Worm (Caenorhabditis elegans): ENCODE results near the gene ddx-23.
A peak's percentile ranks its signal among the peaks of the same experiment; 100 is the strongest.

Gene ddx-23

DNA sequence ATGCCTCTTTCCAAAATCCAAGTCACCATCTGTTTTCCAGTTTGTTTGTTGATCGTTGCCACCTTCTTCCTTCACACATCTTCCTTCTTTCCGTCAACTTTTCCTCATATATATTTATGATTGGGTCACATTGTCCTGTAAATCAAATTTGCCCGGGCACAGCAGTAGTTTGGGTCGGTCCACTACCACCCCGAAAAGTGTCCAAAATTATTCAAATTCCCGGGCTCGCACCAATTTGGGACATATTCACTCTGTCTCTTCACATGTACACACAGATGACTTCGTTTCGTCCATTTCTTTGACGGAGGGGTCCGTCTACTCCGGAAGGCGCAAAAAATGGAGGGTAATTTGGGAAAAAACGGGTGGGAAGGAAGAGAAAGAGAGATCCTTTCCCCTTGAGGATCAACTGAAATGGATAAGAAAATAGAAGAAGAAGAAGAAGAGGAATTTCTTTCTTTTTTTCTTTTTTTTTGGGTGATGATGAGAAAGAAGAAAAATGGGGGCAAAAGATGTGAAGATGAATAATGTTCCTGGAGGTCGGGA lies 26.1 kb downstream of the ddx-23 start:
- TF ChIP-seq bed-2 (GFP tag; IDR thresholded peaks at IDR 0.05) (no peak), ZK185.1 (tag; optimal IDR thresholded peaks at IDR 0.05; ENCODE audit: poor library complexity, severe bottlenecking) (no peak), zim-3 (tag; optimal IDR thresholded peaks at IDR 0.05) (no peak), Y56A3A.18 (GFP tag; IDR thresholded peaks at IDR 0.05) (no peak), nhr-90 (tag; optimal IDR thresholded peaks at IDR 0.05) (no peak), him-1 (tag; optimal IDR thresholded peaks at IDR 0.05) (no peak), zfh-2 (GFP tag; conservative IDR thresholded peaks at IDR 0.05) (0 out of 2 replicates have a peak, but pooled peaks have one; percentile 40), F22D6.2 (tag; optimal IDR thresholded peaks at IDR 0.05) (no peak), let-607 (tag; optimal IDR thresholded peaks at IDR 0.05) (no peak), F39B2.1 (GFP tag; IDR thresholded peaks at IDR 0.05) (no peak), B0336.3 (GFP tag; IDR thresholded peaks at IDR 0.05) (no peak), atf-7 (tag; optimal IDR thresholded peaks at IDR 0.05) (no peak), T26A5.8 (tag; optimal IDR thresholded peaks at IDR 0.05) (no peak), sea-2 (GFP tag; IDR thresholded peaks at IDR 0.05) (no peak), sdz-38 (tag; optimal IDR thresholded peaks at IDR 0.05) (no peak), F37B4.10 (GFP tag; IDR thresholded peaks at IDR 0.05) (0 out of 2 replicates have a peak, but pooled peaks have one; percentile 30)

DNA sequence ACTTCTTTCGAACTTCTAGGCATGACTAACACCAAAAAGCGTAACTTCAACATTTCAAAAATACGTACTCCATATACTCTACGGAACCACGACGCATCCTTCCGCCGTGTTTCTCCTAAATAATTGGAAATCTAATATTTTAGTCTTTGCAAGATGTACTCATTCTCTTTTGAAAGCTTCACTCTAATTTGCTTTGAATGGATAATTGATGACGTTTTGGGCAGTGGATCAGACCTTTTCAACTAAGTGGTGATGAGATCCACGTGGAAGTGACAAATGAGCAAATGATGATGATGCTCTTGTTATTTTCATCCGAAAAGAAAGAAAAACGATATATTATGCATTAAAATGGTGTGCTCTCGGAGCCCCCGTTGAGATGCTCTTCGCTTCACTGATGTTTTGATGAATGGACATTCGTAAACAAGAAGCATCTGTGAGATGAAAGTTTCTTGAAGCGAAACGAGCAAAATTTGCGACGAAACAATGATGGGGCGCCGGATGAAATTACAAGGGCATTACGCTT lies 28.6 kb downstream of the ddx-23 start:
- TF ChIP-seq F52B5.7 (tag; optimal IDR thresholded peaks at IDR 0.05) (no peak), D2030.7 (GFP tag; IDR thresholded peaks at IDR 0.05) (no peak), madf-10 (tag; optimal IDR thresholded peaks at IDR 0.05) (no peak), madf-8 (GFP tag; conservative IDR thresholded peaks at IDR 0.05) (no peak), F37B4.10 (GFP tag; IDR thresholded peaks at IDR 0.05) (no peak), attf-3 (GFP tag; conservative IDR thresholded peaks at IDR 0.05) (no peak), K11D2.4 (GFP tag; IDR thresholded peaks at IDR 0.05) (no peak), mes-4 (tag; optimal IDR thresholded peaks at IDR 0.05) (no peak), madf-3 (GFP tag; IDR thresholded peaks at IDR 0.05) (no peak), sptf-2 (GFP tag; optimal IDR thresholded peaks at IDR 0.05) (no peak), ztf-18 (tag; optimal IDR thresholded peaks at IDR 0.05) (no peak), nhr-90 (tag; optimal IDR thresholded peaks at IDR 0.05) (no peak)

DNA sequence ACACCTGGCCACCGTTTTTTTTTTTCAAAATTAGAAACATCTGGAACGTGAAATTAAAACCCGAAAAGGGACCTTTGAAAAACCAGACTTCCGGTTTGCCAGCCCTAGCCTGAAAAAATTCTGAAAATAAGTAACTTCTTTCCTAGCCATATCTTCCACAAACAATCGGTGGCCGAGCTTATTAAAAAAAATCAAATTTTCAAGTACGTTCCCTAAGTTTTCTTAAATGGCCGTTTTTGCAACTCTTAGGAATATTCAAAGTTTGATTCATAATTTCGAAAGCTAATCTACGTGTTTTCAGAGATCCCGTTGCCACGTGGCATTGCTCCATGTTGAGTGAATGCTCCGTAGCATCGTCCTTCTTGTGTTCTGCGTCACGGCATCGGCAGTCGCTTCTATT lies 29.5 kb downstream of the ddx-23 start, which contains the start of gene R12B2.8:
R12B2.8 (plus strand) TSS at position 301 of the 400 bp plus-strand sequence.
- no peak for TF ChIP-seq madf-10 (tag; optimal IDR thresholded peaks at IDR 0.05)
- TF ChIP-seq rcor-1 (GFP tag; IDR thresholded peaks at IDR 0.05): no peak
- TF ChIP-seq ceh-91 (GFP tag; IDR thresholded peaks at IDR 0.05): no peak
- no peak for TF ChIP-seq ZK185.1 (tag; optimal IDR thresholded peaks at IDR 0.05; ENCODE audit: poor library complexity, severe bottlenecking)
- no peak for TF ChIP-seq F22D6.2 (tag; optimal IDR thresholded peaks at IDR 0.05)
- no peak for TF ChIP-seq let-607 (tag; optimal IDR thresholded peaks at IDR 0.05)
- TF ChIP-seq F33H1.4 (GFP tag; IDR thresholded peaks at IDR 0.05): no peak
- TF ChIP-seq F52B5.7 (tag; optimal IDR thresholded peaks at IDR 0.05): no peak
- TF ChIP-seq nhr-80 (tag; optimal IDR thresholded peaks at IDR 0.05): no peak
- no peak for TF ChIP-seq madf-3 (GFP tag; IDR thresholded peaks at IDR 0.05)

DNA sequence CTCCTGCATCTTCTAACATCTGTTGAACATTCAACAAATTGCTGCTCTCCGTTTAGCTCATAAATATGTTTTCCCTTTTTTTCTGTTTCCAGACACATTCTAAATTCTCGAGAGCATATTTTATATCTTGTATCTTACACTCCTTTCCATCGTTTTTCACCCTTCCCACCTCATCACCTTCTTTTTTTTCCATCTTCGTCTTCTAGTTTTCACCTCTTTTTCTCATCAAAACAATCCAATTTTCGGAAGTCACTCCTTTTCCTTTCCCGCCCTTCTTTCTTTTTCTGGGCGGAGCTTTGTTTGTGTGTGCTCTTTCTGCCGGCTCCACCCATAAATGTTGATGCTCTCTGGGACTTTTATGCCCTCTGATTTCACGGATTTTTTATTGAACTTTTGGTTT lies 30.3 kb downstream of the ddx-23 start:
- TF ChIP-seq Y56A3A.18 (GFP tag; IDR thresholded peaks at IDR 0.05) (no peak), tbx-9 (tag; optimal IDR thresholded peaks at IDR 0.05; ENCODE audit: borderline replicate concordance) (no peak)

DNA sequence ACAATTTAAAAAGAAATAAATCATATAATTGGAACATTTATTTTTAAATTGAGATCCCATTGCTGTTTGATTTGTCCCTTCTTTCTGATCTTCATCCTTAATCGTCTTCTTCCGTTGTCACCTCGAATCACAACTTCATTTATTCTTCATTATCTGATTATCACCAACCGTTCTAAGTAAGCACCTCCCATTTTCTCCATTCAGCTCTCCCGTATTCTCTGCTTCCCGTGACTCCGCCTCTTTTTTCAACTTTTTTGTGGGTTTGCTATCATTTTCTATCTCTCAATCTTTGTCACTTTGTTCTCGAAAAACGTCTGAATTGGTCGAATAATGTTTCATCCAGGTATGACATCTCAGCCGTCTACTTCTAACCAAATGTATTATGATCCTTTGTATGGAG lies 37.1 kb downstream of the ddx-23 start, which contains the start of gene sma-4:
sma-4 (plus strand) TSS at position 301 of the 400 bp plus-strand sequence.
- TF ChIP-seq nhr-120 (GFP tag; IDR thresholded peaks at IDR 0.05): no peak
- no peak for TF ChIP-seq F10E7.11 (tag; optimal IDR thresholded peaks at IDR 0.05)
- no peak for TF ChIP-seq gei-17 (GFP tag; optimal IDR thresholded peaks at IDR 0.05)
- TF ChIP-seq nhr-27 (tag; optimal IDR thresholded peaks at IDR 0.05): no peak
- TF ChIP-seq lin-35 (GFP tag; optimal IDR thresholded peaks at IDR 0.05): no peak
- no peak for TF ChIP-seq rcor-1 (GFP tag; IDR thresholded peaks at IDR 0.05)
- TF ChIP-seq ztf-3 (GFP tag; optimal IDR thresholded peaks at IDR 0.05): no peak

All from whole organism, young adult.